Worm (Caenorhabditis elegans) whole organism, L4 larva: ENCODE results near the gene AH9.3.

ENCODE experiments used
- F10B5.3 ChIP-seq: sonication (generic microtip); optimal IDR thresholded peaks from 2 replicates; lab custom pipeline; 2016; ENCODE audit warnings: mild to moderate bottlenecking, missing genetic modification characterization, missing compliant biosample characterization
- F26F4.8 ChIP-seq: fragments of 200-800 bp; sonication (Bioruptor generic); conservative IDR thresholded peaks from 2 replicates; pipeline ENCODE4 v1.3.6; 2022; ENCODE audit warnings: missing genetic modification characterization, missing compliant biosample characterization
- R02D3.7 ChIP-seq: fragments of 150-350 bp; sonication (generic microtip); optimal IDR thresholded peaks from 3 replicates; lab custom pipeline; 2014; ENCODE audit warnings: missing biosample characterization, missing genetic modification characterization
- T20F7.1 ChIP-seq: fragments of 200-800 bp; sonication (Bioruptor generic); optimal IDR thresholded peaks from 2 replicates; lab custom pipeline; 2018; ENCODE audit warnings: mild to moderate bottlenecking, missing genetic modification characterization, missing compliant biosample characterization
- T26A8.4 ChIP-seq: fragments of 200-800 bp; sonication (Bioruptor generic); IDR thresholded peaks from 2 replicates; pipeline ENCODE4 v1.3.6; 2022; ENCODE audit warnings: missing genetic modification characterization, missing compliant biosample characterization
- ZK546.5 ChIP-seq, 2 experiments: sonication (generic microtip); optimal IDR thresholded peaks; 2 replicates each; lab custom pipeline; 2017; ENCODE audit warnings: missing biosample characterization in 2 of 2, missing genetic modification characterization in 2 of 2
- aly-2 ChIP-seq: sonication (generic microtip); optimal IDR thresholded peaks from 2 replicates; lab custom pipeline; 2018; ENCODE audit warnings: missing biosample characterization, missing genetic modification characterization
- ceh-20 ChIP-seq: fragments of 200-800 bp; sonication (Bioruptor generic); IDR thresholded peaks from 2 replicates; pipeline ENCODE4 v1.3.6; 2022; ENCODE audit warnings: missing genetic modification reagents, missing genetic modification characterization, missing compliant biosample characterization
- ceh-32 ChIP-seq: sonication (generic microtip); optimal IDR thresholded peaks from 2 replicates; lab custom pipeline; 2016; ENCODE audit warnings: mild to moderate bottlenecking, missing genetic modification characterization, missing compliant biosample characterization; ENCODE audit not compliant: poor library complexity
- ceh-82 ChIP-seq: sonication (generic microtip); optimal IDR thresholded peaks from 2 replicates; lab custom pipeline; 2017; ENCODE audit warnings: missing biosample characterization, missing genetic modification characterization
- cey-2 ChIP-seq: sonication (generic microtip); optimal IDR thresholded peaks from 3 replicates; lab custom pipeline; 2017; ENCODE audit warnings: missing genetic modification characterization, mild to moderate bottlenecking, missing compliant biosample characterization, antibody characterized with exemption, borderline replicate concordance; ENCODE audit not compliant: insufficient read depth
- ctbp-1 ChIP-seq: fragments of 200-800 bp; sonication (Bioruptor generic); IDR thresholded peaks from 2 replicates; pipeline ENCODE4 v1.3.6; 2022; ENCODE audit warnings: missing genetic modification reagents, missing genetic modification characterization, missing compliant biosample characterization
- daf-16 ChIP-seq, 3 experiments: sonication (generic microtip); optimal IDR thresholded peaks; 2 replicates each; lab custom pipeline; 2016 to 2017; ENCODE audit warnings: missing genetic modification characterization in 3 of 3, missing genetic modification reagents in 3 of 3, mild to moderate bottlenecking in 2 of 3, missing compliant biosample characterization in 2 of 3, missing biosample characterization in 1 of 3, moderate library complexity in 1 of 3
- dmd-6 ChIP-seq: fragments of 200-800 bp; sonication (Bioruptor generic); IDR thresholded peaks from 2 replicates; pipeline ENCODE4 v1.3.6; 2022; ENCODE audit warnings: missing genetic modification reagents, missing genetic modification characterization, missing compliant biosample characterization
- dve-1 ChIP-seq: sonication (generic microtip); optimal IDR thresholded peaks from 2 replicates; lab custom pipeline; 2017; ENCODE audit warnings: antibody characterized with exemption, mild to moderate bottlenecking, missing genetic modification characterization, missing compliant biosample characterization; ENCODE audit not compliant: insufficient read depth
- fkh-10 ChIP-seq: fragments of 150-350 bp; optimal IDR thresholded peaks from 2 replicates; lab custom pipeline; 2014; ENCODE audit warnings: missing biosample characterization, missing genetic modification reagents, missing genetic modification characterization
- hif-1 ChIP-seq, 2 experiments: sonication (generic microtip); optimal IDR thresholded peaks; 2 replicates each; lab custom pipeline; 2016 to 2017; ENCODE audit warnings: missing compliant biosample characterization in 2 of 2, missing genetic modification characterization in 2 of 2, missing genetic modification reagents in 2 of 2, missing genotype in 2 of 2, mild to moderate bottlenecking in 1 of 2
- hlh-30 ChIP-seq: sonication (generic microtip); optimal IDR thresholded peaks from 2 replicates; lab custom pipeline; 2017; ENCODE audit warnings: antibody characterized with exemption, mild to moderate bottlenecking, missing genetic modification characterization, missing compliant biosample characterization; ENCODE audit not compliant: insufficient read depth
- jun-1 ChIP-seq: fragments of 150-350 bp; optimal IDR thresholded peaks from 2 replicates; lab custom pipeline; 2014; ENCODE audit warnings: missing biosample characterization, missing genetic modification reagents, missing genetic modification characterization
- lin-13 ChIP-seq: fragments of 150-350 bp; optimal IDR thresholded peaks from 2 replicates; lab custom pipeline; 2014; ENCODE audit warnings: missing biosample characterization, missing genetic modification reagents, missing genetic modification characterization
- lin-15B ChIP-seq: fragments of 150-350 bp; sonication (generic microtip); optimal IDR thresholded peaks from 3 replicates; lab custom pipeline; 2014; ENCODE audit warnings: missing biosample characterization, missing genetic modification characterization
- lin-29 ChIP-seq: fragments of 200-800 bp; sonication (Bioruptor generic); IDR thresholded peaks from 2 replicates; pipeline ENCODE4 v1.3.6; 2022; ENCODE audit warnings: missing genetic modification reagents, missing genetic modification characterization, missing compliant biosample characterization
- lin-38 ChIP-seq: fragments of 200-800 bp; sonication (Bioruptor generic); IDR thresholded peaks from 2 replicates; pipeline ENCODE4 v1.3.6; 2022; ENCODE audit warnings: missing genetic modification reagents, missing genetic modification characterization, missing compliant biosample characterization
- lir-3 ChIP-seq: sonication (generic microtip); optimal IDR thresholded peaks from 2 replicates; lab custom pipeline; 2016; ENCODE audit warnings: mild to moderate bottlenecking, missing genetic modification characterization, missing compliant biosample characterization
- lsy-2 ChIP-seq, 2 experiments: fragments of 150-350 bp in 1 of 2; sonication (generic microtip) in 1 of 2; optimal IDR thresholded peaks; 2 replicates each; lab custom pipeline; 2014 to 2017; ENCODE audit warnings: missing biosample characterization in 2 of 2, missing genetic modification characterization in 2 of 2
- madf-5 ChIP-seq, 2 experiments: fragments of 200-800 bp; sonication (Bioruptor generic); IDR thresholded peaks; 2 replicates each; pipeline ENCODE4 v1.3.6; 2022; ENCODE audit warnings: missing compliant biosample characterization in 2 of 2, missing genetic modification characterization in 2 of 2
- mxl-3 ChIP-seq: fragments of 200-800 bp; sonication (Bioruptor generic); optimal IDR thresholded peaks from 2 replicates; lab custom pipeline; 2018; ENCODE audit warnings: mild to moderate bottlenecking, missing genetic modification characterization, missing compliant biosample characterization
- nhr-102 ChIP-seq: sonication (generic microtip); optimal IDR thresholded peaks from 2 replicates; lab custom pipeline; 2016; ENCODE audit warnings: mild to moderate bottlenecking, missing genetic modification characterization, moderate library complexity, missing compliant biosample characterization
- nhr-111 ChIP-seq: fragments of 200-800 bp; sonication (Bioruptor generic); optimal IDR thresholded peaks from 2 replicates; lab custom pipeline; 2018; ENCODE audit warnings: mild to moderate bottlenecking, missing genetic modification characterization, missing compliant biosample characterization
- nhr-25 ChIP-seq: sonication (generic microtip); optimal IDR thresholded peaks from 2 replicates; lab custom pipeline; 2017; ENCODE audit warnings: missing genetic modification characterization, mild to moderate bottlenecking, missing compliant biosample characterization, antibody characterized with exemption, moderate library complexity, borderline replicate concordance; ENCODE audit not compliant: insufficient read depth
- nhr-6 ChIP-seq: fragments of 150-350 bp; optimal IDR thresholded peaks from 2 replicates; lab custom pipeline; 2014; ENCODE audit warnings: missing biosample characterization, missing genetic modification characterization
- nhr-77 ChIP-seq: fragments of 150-350 bp; optimal IDR thresholded peaks from 2 replicates; lab custom pipeline; 2014; ENCODE audit warnings: missing biosample characterization, missing genetic modification characterization
- pqm-1 ChIP-seq: sonication (generic microtip); optimal IDR thresholded peaks from 2 replicates; lab custom pipeline; 2017; ENCODE audit warnings: missing biosample characterization, missing genetic modification characterization
- rbr-2 ChIP-seq: sonication (generic microtip); optimal IDR thresholded peaks from 2 replicates; lab custom pipeline; 2016; ENCODE audit warnings: missing genotype, missing genetic modification characterization, missing compliant biosample characterization
- skn-1 ChIP-seq: fragments of 150-350 bp; optimal IDR thresholded peaks from 2 replicates; lab custom pipeline; 2014; ENCODE audit warnings: missing biosample characterization, missing genetic modification characterization
- snpc-1.2 ChIP-seq: fragments of 200-800 bp; sonication (Bioruptor generic); IDR thresholded peaks from 2 replicates; pipeline ENCODE4 v1.3.6; 2022; ENCODE audit warnings: missing genetic modification reagents, missing genetic modification characterization, missing compliant biosample characterization
- tra-1 ChIP-seq: fragments of 200-800 bp; sonication (Bioruptor generic); IDR thresholded peaks from 2 replicates; pipeline ENCODE4 v1.3.6; 2022; ENCODE audit warnings: missing genetic modification reagents, missing genetic modification characterization, missing compliant biosample characterization
- unc-39 ChIP-seq: sonication (generic microtip); optimal IDR thresholded peaks from 2 replicates; lab custom pipeline; 2017; ENCODE audit warnings: missing biosample characterization, missing genetic modification characterization
- vab-7 ChIP-seq: fragments of 200-800 bp; sonication (Bioruptor generic); IDR thresholded peaks from 2 replicates; pipeline ENCODE4 v1.3.6; 2022; ENCODE audit warnings: missing genetic modification reagents, missing genetic modification characterization, missing compliant biosample characterization
- zag-1 ChIP-seq: fragments of 150-350 bp; optimal IDR thresholded peaks from 2 replicates; lab custom pipeline; 2014; ENCODE audit warnings: missing biosample characterization, missing genetic modification characterization
- ztf-11 ChIP-seq: fragments of 150-350 bp; optimal IDR thresholded peaks from 2 replicates; lab custom pipeline; 2014; ENCODE audit warnings: missing biosample characterization, missing genetic modification characterization
- ztf-7 ChIP-seq: fragments of 150-350 bp; optimal IDR thresholded peaks from 2 replicates; lab custom pipeline; 2014; ENCODE audit warnings: missing biosample characterization, missing genetic modification characterization

Gene AH9.3

DNA sequence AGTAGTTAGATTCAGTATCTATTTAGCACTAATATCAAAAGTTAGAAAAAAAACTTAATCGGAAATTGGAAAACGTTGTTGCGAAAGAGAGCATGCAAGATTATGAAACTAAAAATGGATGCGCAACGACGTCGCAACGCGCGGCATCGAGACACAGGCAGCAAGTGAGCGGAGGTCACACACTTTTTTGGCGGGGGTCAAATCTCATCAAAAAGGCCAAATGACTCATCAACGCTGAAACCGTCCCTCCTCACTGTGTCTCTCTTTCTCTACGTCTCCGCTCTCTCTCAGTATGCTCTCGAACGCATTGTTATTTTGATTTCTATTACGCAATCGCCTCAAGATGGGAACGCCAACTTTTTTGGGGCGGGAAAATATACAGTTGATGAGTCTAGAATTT is 2.5 kb downstream of the AH9.3 start:
- TF ChIP-seq nhr-6 (peak; percentile 69), nhr-25 (tag; lab: Kevin White, UChicago) (peak; percentile 3), dmd-6 (GFP tag; lab: Robert Waterston, UW) (no peak), F26F4.8 (GFP tag; lab: Robert Waterston, UW) (no peak), daf-16 (GFP tag; optimal IDR thresholded peaks at IDR 0.05; lab: Kevin White, UChicago) (no peak), daf-16 (tag; optimal IDR thresholded peaks at IDR 0.05; lab: Kevin White, UChicago) (peak; percentile 42), dve-1 (tag; lab: Kevin White, UChicago) (peak; percentile 33), lsy-2 (tag; optimal IDR thresholded peaks at IDR 0.05; lab: Kevin White, UChicago) (peak in 1 of 2 experiments; percentile 3)

DNA sequence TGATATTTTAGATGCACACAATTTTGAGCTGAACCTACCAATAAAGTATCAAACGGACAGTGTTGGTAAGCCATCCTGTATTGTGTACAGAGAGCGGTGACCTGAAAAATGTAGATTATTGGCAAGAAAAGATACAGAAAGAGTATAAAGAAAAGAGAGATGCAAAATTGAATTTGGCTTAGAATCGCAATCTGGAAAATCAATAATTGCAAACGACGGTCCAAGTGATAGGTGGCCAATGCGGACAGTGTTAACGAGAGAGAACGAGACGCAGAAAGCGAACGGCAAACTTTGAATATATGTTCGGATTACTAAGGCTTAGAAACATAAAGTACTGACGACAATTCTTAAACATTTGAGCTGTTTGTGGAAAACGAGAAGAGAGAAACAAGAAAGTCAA is 2.9 kb downstream of the AH9.3 start, which contains the start of gene crn-4:
TSS of gene crn-4 (minus strand) at position 101 of the 400 bp plus-strand sequence.
- no peak for TF ChIP-seq nhr-102 (tag; lab: Kevin White, UChicago)
- TF ChIP-seq lin-13 (GFP tag; lab: Kevin White, UChicago): no peak
- no peak for TF ChIP-seq zag-1
- no peak for TF ChIP-seq fkh-10 (GFP tag; lab: Kevin White, UChicago)
- no peak for TF ChIP-seq lin-29 (GFP tag; lab: Robert Waterston, UW)
- TF ChIP-seq lir-3 (tag; lab: Kevin White, UChicago): no peak
- TF ChIP-seq mxl-3: no peak
- TF ChIP-seq ZK546.5 (tag; optimal IDR thresholded peaks at IDR 0.05; lab: Kevin White, UChicago): no peak
- no peak for TF ChIP-seq nhr-25 (tag; lab: Kevin White, UChicago)
- TF ChIP-seq rbr-2 (tag; lab: Kevin White, UChicago): no peak
- no peak for TF ChIP-seq tra-1 (GFP tag; lab: Robert Waterston, UW)
- no peak for TF ChIP-seq nhr-77 (tag; lab: Kevin White, UChicago)
- no peak for TF ChIP-seq jun-1 (tag; lab: Kevin White, UChicago)
- TF ChIP-seq ctbp-1 (GFP tag; lab: Robert Waterston, UW): no peak
- no peak for TF ChIP-seq hif-1 (tag; optimal IDR thresholded peaks at IDR 0.05; lab: Kevin White, UChicago)
- TF ChIP-seq F10B5.3: no peak
- no peak for TF ChIP-seq snpc-1.2
- TF ChIP-seq dmd-6 (GFP tag; lab: Robert Waterston, UW): no peak

- TF ChIP-seq cey-2 (tag; lab: Kevin White, UChicago): no peak
- no peak for TF ChIP-seq skn-1 (tag; lab: Kevin White, UChicago)
Measured at ce11 chrX:2246908-2247307, 14.0 kb downstream of the AH9.3 start, which contains the start of gene AH9.1. TSS of gene AH9.1 (minus strand) at chrX:2247008.

DNA sequence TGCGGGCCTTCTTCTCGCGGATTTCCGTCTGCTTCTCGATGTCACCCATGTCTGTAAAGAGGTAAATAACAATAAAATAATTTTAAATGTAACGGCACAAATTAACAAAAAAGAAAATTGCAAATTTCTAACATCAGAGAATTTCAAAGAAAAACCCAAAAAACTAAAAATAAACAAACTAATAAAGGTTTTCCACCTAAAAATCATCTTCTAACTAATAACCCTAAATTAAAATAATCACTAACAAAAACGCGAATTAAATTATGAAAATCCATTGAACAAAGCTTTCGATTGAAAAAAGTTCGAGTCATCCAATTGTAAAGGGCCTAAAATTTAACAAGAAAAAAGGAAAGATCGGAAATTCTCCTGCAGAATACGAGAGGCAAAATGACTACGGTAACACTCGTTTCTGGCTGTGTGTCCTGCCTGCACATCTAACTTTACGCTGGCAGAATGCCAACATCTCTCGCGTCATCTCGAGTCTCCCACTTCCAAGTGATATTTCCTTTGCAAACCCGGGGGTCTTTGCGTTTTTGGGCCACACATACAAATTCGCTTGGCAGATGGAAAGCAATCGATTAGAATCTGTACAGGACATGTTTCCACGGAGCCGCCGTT is 18.2 kb downstream of the AH9.3 start, which contains the start of gene rpl-11.2:
TSS of gene rpl-11.2 (minus strand) at position 51 of the 618 bp plus-strand sequence.
- no peak for TF ChIP-seq madf-5 (GFP tag; IDR thresholded peaks at IDR 0.05; lab: Robert Waterston, UW)
- TF ChIP-seq ceh-32 (tag; lab: Kevin White, UChicago): peak; percentile 40
- no peak for TF ChIP-seq snpc-1.2
- peak in 1 of 2 experiments; percentile 75 for TF ChIP-seq daf-16 (GFP tag; optimal IDR thresholded peaks at IDR 0.05; lab: Kevin White, UChicago)
- peak; percentile 85 for TF ChIP-seq daf-16 (tag; optimal IDR thresholded peaks at IDR 0.05; lab: Kevin White, UChicago)
- TF ChIP-seq pqm-1 (tag; lab: Kevin White, UChicago): peak; percentile 58
- TF ChIP-seq ztf-7: peak; percentile 88
- TF ChIP-seq rbr-2 (tag; lab: Kevin White, UChicago): peak; percentile 97
- no peak for TF ChIP-seq cey-2 (tag; lab: Kevin White, UChicago)
- peak; percentile 71 for TF ChIP-seq lin-38 (GFP tag; lab: Robert Waterston, UW)
- TF ChIP-seq nhr-111 (GFP tag; lab: Kevin White, UChicago): no peak
- peak; percentile 73 for TF ChIP-seq zag-1
- TF ChIP-seq ceh-82 (tag; lab: Kevin White, UChicago): no peak
- peak; percentile 86 for TF ChIP-seq T20F7.1
- no peak for TF ChIP-seq unc-39 (tag; lab: Kevin White, UChicago)
- TF ChIP-seq vab-7 (GFP tag; lab: Robert Waterston, UW): no peak; the same call in none of the 2 replicates
- TF ChIP-seq aly-2: no peak
- TF ChIP-seq R02D3.7 (tag; lab: Kevin White, UChicago): no peak
- no peak for TF ChIP-seq ztf-11 (tag; lab: Kevin White, UChicago)
- peak; percentile 84 for TF ChIP-seq jun-1 (tag; lab: Kevin White, UChicago)
- TF ChIP-seq hlh-30 (tag; lab: Kevin White, UChicago): peak; percentile 94
- peak; percentile 53 for TF ChIP-seq lin-15B
- TF ChIP-seq skn-1 (tag; lab: Kevin White, UChicago): no peak
- peak; percentile 93 for TF ChIP-seq ceh-20 (GFP tag; lab: Robert Waterston, UW)
- TF ChIP-seq T26A8.4: peak; percentile 94
